Fruit fly (Drosophila melanogaster): Measurements from ENCODE around the gene t-cup.
A peak's percentile ranks its signal among the peaks of the same experiment; 100 is the strongest.

Gene t-cup

dm6 chr2L:12471937-12472336 is 25.2 kb downstream of the t-cup start:
- TF ChIP-seq Pif1B (GFP tag; optimal IDR thresholded peaks at IDR 0.05) (no peak), CG14655 (GFP tag; optimal IDR thresholded peaks at IDR 0.05) (no peak), CG8301 (tag; optimal IDR thresholded peaks at IDR 0.05) (no peak), Snoo (tag; optimal IDR thresholded peaks at IDR 0.05) (no peak), D1 (tag; optimal IDR thresholded peaks at IDR 0.05) (no peak), CG4496 (GFP tag; IDR thresholded peaks at IDR 0.05) (peak; percentile 63; the same call in 2 of the 3 replicates), CG9948 (tag; optimal IDR thresholded peaks at IDR 0.05) (no peak), CG32121 (GFP tag; IDR thresholded peaks at IDR 0.05) (peak; percentile 47), CG10348 (GFP tag; IDR thresholded peaks at IDR 0.05) (no peak), CG13204 (GFP tag; optimal IDR thresholded peaks at IDR 0.05) (no peak), CG8159 (tag; optimal IDR thresholded peaks at IDR 0.05) (no peak), Ets98B (GFP tag; IDR thresholded peaks at IDR 0.05) (peak; percentile 56; the same call in 1 of the 2 replicates), CG34367 (tag; optimal IDR thresholded peaks at IDR 0.05) (no peak), gl (tag; optimal IDR thresholded peaks at IDR 0.05) (no peak), CG12605 (GFP tag; IDR thresholded peaks at IDR 0.05) (peak; percentile 61), fd96Ca (GFP tag; IDR thresholded peaks at IDR 0.05) (no peak; the same call in 2 of the 3 replicates), CG15710 (tag; optimal IDR thresholded peaks at IDR 0.05) (no peak), rn (GFP tag; IDR thresholded peaks at IDR 0.05) (no peak), EcR (GFP tag; optimal IDR thresholded peaks at IDR 0.05) (no peak), Pif1A (GFP tag; optimal IDR thresholded peaks at IDR 0.05) (no peak), CG17806 (tag; optimal IDR thresholded peaks at IDR 0.05) (no peak)

dm6 chr2L:12469235-12469634 is 27.9 kb downstream of the t-cup start:
- TF ChIP-seq CG32121 (GFP tag; IDR thresholded peaks at IDR 0.05), result no peak

- TF ChIP-seq rn (GFP tag; IDR thresholded peaks at IDR 0.05), result no peak
- TF ChIP-seq CG10348 (GFP tag; IDR thresholded peaks at IDR 0.05), result no peak
- no peak for TF ChIP-seq CG17806 (tag; optimal IDR thresholded peaks at IDR 0.05)
- TF ChIP-seq CG14655 (GFP tag; optimal IDR thresholded peaks at IDR 0.05), result no peak
- no peak for TF ChIP-seq CG9948 (tag; optimal IDR thresholded peaks at IDR 0.05)
- TF ChIP-seq fd96Ca (GFP tag; IDR thresholded peaks at IDR 0.05), result no peak
- no peak for TF ChIP-seq EcR (GFP tag; optimal IDR thresholded peaks at IDR 0.05)
- no peak for TF ChIP-seq CG8301 (tag; optimal IDR thresholded peaks at IDR 0.05)
- no peak for TF ChIP-seq D1 (tag; optimal IDR thresholded peaks at IDR 0.05)
- no peak for TF ChIP-seq Pif1B (GFP tag; optimal IDR thresholded peaks at IDR 0.05)
- no peak for TF ChIP-seq CG8159 (tag; optimal IDR thresholded peaks at IDR 0.05)
- no peak for TF ChIP-seq Snoo (tag; optimal IDR thresholded peaks at IDR 0.05)
Measured at dm6 chr2L:12468813-12469212, 28.3 kb downstream of the t-cup start.

dm6 chr2L:12467673-12468072 is 29.5 kb downstream of the t-cup start:
- TF ChIP-seq CG8301 (tag; optimal IDR thresholded peaks at IDR 0.05) (no peak), EcR (GFP tag; optimal IDR thresholded peaks at IDR 0.05) (no peak), Pif1B (GFP tag; optimal IDR thresholded peaks at IDR 0.05) (no peak), CG32121 (GFP tag; IDR thresholded peaks at IDR 0.05) (peak; percentile 38; the same call in 1 of the 2 replicates), CG15710 (tag; optimal IDR thresholded peaks at IDR 0.05) (no peak), Ets98B (GFP tag; IDR thresholded peaks at IDR 0.05) (peak; percentile 24; the same call in 1 of the 2 replicates), CG12605 (GFP tag; IDR thresholded peaks at IDR 0.05) (no peak), CG9948 (tag; optimal IDR thresholded peaks at IDR 0.05) (no peak), gl (tag; optimal IDR thresholded peaks at IDR 0.05) (no peak), CG8159 (tag; optimal IDR thresholded peaks at IDR 0.05) (no peak), CG4496 (GFP tag; IDR thresholded peaks at IDR 0.05) (no peak)

- TF ChIP-seq CG17806 (tag; optimal IDR thresholded peaks at IDR 0.05) (no peak), D1 (tag; optimal IDR thresholded peaks at IDR 0.05) (no peak), CG4496 (GFP tag; IDR thresholded peaks at IDR 0.05) (no peak), CG13204 (GFP tag; optimal IDR thresholded peaks at IDR 0.05) (no peak), CG9948 (tag; optimal IDR thresholded peaks at IDR 0.05) (no peak), EcR (GFP tag; optimal IDR thresholded peaks at IDR 0.05) (no peak)
Measured at dm6 chr2L:12466506-12467043, 30.6 kb downstream of the t-cup start.

- TF ChIP-seq Pif1B (GFP tag; optimal IDR thresholded peaks at IDR 0.05) (no peak), Ets98B (GFP tag; IDR thresholded peaks at IDR 0.05) (no peak), CG15710 (tag; optimal IDR thresholded peaks at IDR 0.05) (no peak), CG17806 (tag; optimal IDR thresholded peaks at IDR 0.05) (no peak), EcR (GFP tag; optimal IDR thresholded peaks at IDR 0.05) (no peak), CG10348 (GFP tag; IDR thresholded peaks at IDR 0.05) (no peak), CG14655 (GFP tag; optimal IDR thresholded peaks at IDR 0.05) (no peak), gl (tag; optimal IDR thresholded peaks at IDR 0.05) (no peak), rn (GFP tag; IDR thresholded peaks at IDR 0.05) (no peak), CG12605 (GFP tag; IDR thresholded peaks at IDR 0.05) (no peak), CG9948 (tag; optimal IDR thresholded peaks at IDR 0.05) (no peak), CG32121 (GFP tag; IDR thresholded peaks at IDR 0.05) (no peak)
Measured at dm6 chr2L:12465164-12466011, 31.7 kb downstream of the t-cup start.
